Worm (Caenorhabditis elegans) whole organism, L3 larva: ENCODE data around the gene lin-29.

Experiments used
- ZK546.5 ChIP-seq: sonication (generic microtip); optimal IDR thresholded peaks from 2 replicates; lab custom pipeline; 2017; ENCODE audit warnings: missing biosample characterization, missing genetic modification characterization
- ama-1 ChIP-seq: fragments of 150-350 bp; optimal IDR thresholded peaks from 2 replicates; lab custom pipeline; 2018
- ceh-28 ChIP-seq: fragments of 150-350 bp; optimal IDR thresholded peaks from 2 replicates; lab custom pipeline; 2014; ENCODE audit warnings: missing biosample characterization, missing genetic modification reagents, missing genetic modification characterization
- ceh-82 ChIP-seq: fragments of 150-350 bp; optimal IDR thresholded peaks from 2 replicates; lab custom pipeline; 2014; ENCODE audit warnings: missing biosample characterization, missing genetic modification characterization
- ceh-9 ChIP-seq: sonication (generic microtip); optimal IDR thresholded peaks from 2 replicates; lab custom pipeline; 2018; ENCODE audit warnings: missing biosample characterization, missing genetic modification characterization
- daf-12 ChIP-seq: fragments of 150-350 bp; optimal IDR thresholded peaks from 2 replicates; lab custom pipeline; 2014; ENCODE audit warnings: missing biosample characterization, missing genetic modification reagents, missing genetic modification characterization
- egl-5 ChIP-seq: fragments of 150-350 bp; optimal IDR thresholded peaks from 2 replicates; lab custom pipeline; 2017; ENCODE audit warnings: missing biosample characterization, missing genetic modification reagents, missing genetic modification characterization, inconsistent platforms
- elt-2 ChIP-seq: sonication (generic microtip); optimal IDR thresholded peaks from 2 replicates; lab custom pipeline; 2016; ENCODE audit warnings: missing genetic modification reagents, mild to moderate bottlenecking, missing genetic modification characterization, missing compliant biosample characterization
- elt-3 ChIP-seq, 3 experiments: fragments of 150-350 bp in 1 of 3; sonication (generic microtip) in 2 of 3; optimal IDR thresholded peaks; 2 replicates in 2 of 3; 4 replicates in 1 of 3; lab custom pipeline; 2014 to 2017; ENCODE audit warnings: missing biosample characterization in 3 of 3, missing genetic modification characterization in 3 of 3
- eor-1 ChIP-seq, 2 experiments: fragments of 150-350 bp; optimal IDR thresholded peaks; 2 replicates each; lab custom pipeline; 2014 to 2018; ENCODE audit warnings: missing biosample characterization in 2 of 2, missing genetic modification characterization in 2 of 2
- fkh-10 ChIP-seq: sonication (generic microtip); optimal IDR thresholded peaks from 2 replicates; lab custom pipeline; 2017; ENCODE audit warnings: missing biosample characterization, missing genetic modification reagents, missing genetic modification characterization
- fkh-2 ChIP-seq: fragments of 150-350 bp; optimal IDR thresholded peaks from 2 replicates; lab custom pipeline; 2014; ENCODE audit warnings: missing biosample characterization, missing genetic modification reagents, missing genetic modification characterization
- fos-1 ChIP-seq: fragments of 150-350 bp; optimal IDR thresholded peaks from 2 replicates; lab custom pipeline; 2014; ENCODE audit warnings: missing biosample characterization, missing genetic modification characterization
- hmg-11 ChIP-seq: sonication (generic microtip); optimal IDR thresholded peaks from 2 replicates; lab custom pipeline; 2016; ENCODE audit warnings: missing genetic modification characterization, missing compliant biosample characterization
- jun-1 ChIP-seq: fragments of 150-350 bp; optimal IDR thresholded peaks from 2 replicates; lab custom pipeline; 2014; ENCODE audit warnings: missing biosample characterization, missing genetic modification reagents, missing genetic modification characterization
- lin-15B ChIP-seq: fragments of 150-350 bp; optimal IDR thresholded peaks from 2 replicates; lab custom pipeline; 2014; ENCODE audit warnings: missing biosample characterization, missing genetic modification characterization
- lsy-12 ChIP-seq: sonication (generic microtip); optimal IDR thresholded peaks from 2 replicates; lab custom pipeline; 2016; ENCODE audit warnings: mild to moderate bottlenecking, missing genetic modification characterization, missing compliant biosample characterization
- mdl-1 ChIP-seq: fragments of 150-350 bp; optimal IDR thresholded peaks from 2 replicates; lab custom pipeline; 2014; ENCODE audit warnings: missing biosample characterization, missing genetic modification characterization
- nfya-1 ChIP-seq: sonication (generic microtip); optimal IDR thresholded peaks from 2 replicates; lab custom pipeline; 2017; ENCODE audit warnings: missing genetic modification characterization, mild to moderate bottlenecking, missing compliant biosample characterization, antibody characterized with exemption, moderate library complexity; ENCODE audit not compliant: insufficient read depth
- nhr-11 ChIP-seq: fragments of 150-350 bp; optimal IDR thresholded peaks from 2 replicates; lab custom pipeline; 2014; ENCODE audit warnings: missing biosample characterization, missing genetic modification characterization
- nhr-12 ChIP-seq: fragments of 150-350 bp; optimal IDR thresholded peaks from 2 replicates; lab custom pipeline; 2014; ENCODE audit warnings: missing biosample characterization, missing genetic modification characterization
- nhr-23 ChIP-seq: fragments of 150-350 bp; optimal IDR thresholded peaks from 2 replicates; lab custom pipeline; 2014; ENCODE audit warnings: missing biosample characterization, missing genetic modification reagents, missing genetic modification characterization
- nhr-237 ChIP-seq: fragments of 150-350 bp; optimal IDR thresholded peaks from 2 replicates; lab custom pipeline; 2014; ENCODE audit warnings: missing biosample characterization, missing genetic modification characterization
- nhr-25 ChIP-seq: sonication (generic microtip); optimal IDR thresholded peaks from 2 replicates; lab custom pipeline; 2017; ENCODE audit warnings: missing biosample characterization, missing genetic modification characterization
- nhr-28 ChIP-seq: fragments of 150-350 bp; optimal IDR thresholded peaks from 2 replicates; lab custom pipeline; 2014; ENCODE audit warnings: missing biosample characterization, missing genetic modification characterization
- nhr-43 ChIP-seq: sonication (generic microtip); optimal IDR thresholded peaks from 2 replicates; lab custom pipeline; 2016; ENCODE audit warnings: mild to moderate bottlenecking, missing genetic modification characterization, missing compliant biosample characterization; ENCODE audit not compliant: poor library complexity, severe bottlenecking
- nhr-67 ChIP-seq: fragments of 150-350 bp; optimal IDR thresholded peaks from 2 replicates; lab custom pipeline; 2014; ENCODE audit warnings: missing biosample characterization, missing genetic modification characterization
- nhr-76 ChIP-seq: fragments of 150-350 bp; sonication (generic microtip); optimal IDR thresholded peaks from 5 replicates; lab custom pipeline; 2014; ENCODE audit warnings: missing biosample characterization, missing genetic modification characterization
- nhr-77 ChIP-seq: fragments of 150-350 bp; optimal IDR thresholded peaks from 2 replicates; lab custom pipeline; 2014; ENCODE audit warnings: missing biosample characterization, missing genetic modification characterization
- pha-4 ChIP-seq: fragments of 150-350 bp; optimal IDR thresholded peaks from 2 replicates; lab custom pipeline; 2014; ENCODE audit warnings: missing biosample characterization, missing genetic modification reagents, missing genetic modification characterization
- pqm-1 ChIP-seq: fragments of 150-350 bp; optimal IDR thresholded peaks from 2 replicates; lab custom pipeline; 2017; ENCODE audit warnings: missing biosample characterization, missing genetic modification characterization, inconsistent platforms
- sea-2 ChIP-seq: fragments of 150-350 bp; sonication (generic microtip); optimal IDR thresholded peaks from 4 replicates; lab custom pipeline; 2014; ENCODE audit warnings: missing biosample characterization, missing genetic modification reagents, missing genetic modification characterization
- skn-1 ChIP-seq: fragments of 150-350 bp; optimal IDR thresholded peaks from 2 replicates; lab custom pipeline; 2014; ENCODE audit warnings: missing biosample characterization, missing genetic modification characterization
- snpc-4 ChIP-seq: fragments of 150-350 bp; optimal IDR thresholded peaks from 2 replicates; lab custom pipeline; 2014; ENCODE audit warnings: missing biosample characterization, missing genetic modification characterization
- tbx-2 ChIP-seq: sonication (generic microtip); optimal IDR thresholded peaks from 2 replicates; lab custom pipeline; 2016; ENCODE audit warnings: mild to moderate bottlenecking, missing genetic modification characterization, missing compliant biosample characterization
- unc-39 ChIP-seq: sonication (generic microtip); optimal IDR thresholded peaks from 4 replicates; lab custom pipeline; 2017; ENCODE audit warnings: missing biosample characterization, missing genetic modification characterization
- unc-62 ChIP-seq: fragments of 150-350 bp; sonication (generic microtip); optimal IDR thresholded peaks from 4 replicates; lab custom pipeline; 2014; ENCODE audit warnings: missing biosample characterization, missing genetic modification reagents, missing genetic modification characterization
- zag-1 ChIP-seq: fragments of 150-350 bp; optimal IDR thresholded peaks from 2 replicates; lab custom pipeline; 2014; ENCODE audit warnings: missing biosample characterization, missing genetic modification characterization
- ztf-11 ChIP-seq: fragments of 150-350 bp; optimal IDR thresholded peaks from 2 replicates; lab custom pipeline; 2014; ENCODE audit warnings: missing biosample characterization, missing genetic modification characterization
- ztf-4 ChIP-seq: fragments of 150-350 bp; optimal IDR thresholded peaks from 2 replicates; lab custom pipeline; 2014; ENCODE audit warnings: missing biosample characterization, missing genetic modification characterization

Gene lin-29

ce11 chrII:11967507-11968127 lies 32.5 kb upstream of the lin-29 start, which contains the start of gene W03C9.5 (continued):
- TF ChIP-seq nhr-43 (tag; lab: Kevin White, UChicago) (peak; percentile 77), lin-15B (peak; percentile 98)

- TF ChIP-seq ama-1 (lab: Kevin White, UChicago) (peak; percentile 71), lsy-12 (tag; lab: Kevin White, UChicago) (no peak), nhr-77 (tag; lab: Kevin White, UChicago) (no peak), pha-4 (peak; percentile 1), elt-2 (tag; lab: Kevin White, UChicago) (peak; percentile 37), pqm-1 (tag; lab: Kevin White, UChicago) (peak; percentile 7)
These were observed 31.5 kb upstream of the lin-29 start, which contains the start of gene rab-7 for ce11 chrII:11966602-11967001. TSS of gene rab-7 (minus strand) at chrII:11966931.

DNA sequence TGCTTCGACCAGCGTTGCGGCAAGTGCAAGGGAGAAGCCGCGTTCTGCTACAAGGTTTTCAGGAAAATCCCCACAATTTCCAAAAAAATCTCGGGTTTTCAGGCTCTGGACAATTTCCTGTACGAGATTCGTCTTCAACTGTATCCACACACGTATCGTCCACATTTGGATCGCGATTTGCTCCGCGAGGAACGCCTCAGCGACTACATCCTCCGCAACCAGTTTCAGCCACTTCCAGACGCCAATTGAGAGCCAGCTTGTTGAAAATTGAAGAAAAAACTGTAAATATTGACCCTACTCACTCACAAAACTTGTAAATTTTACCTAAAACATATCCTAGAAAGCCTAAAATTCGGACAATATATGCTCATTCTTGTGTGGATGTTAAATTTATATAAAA lies 29.7 kb upstream of the lin-29 start:
- TF ChIP-seq nhr-28 (tag; lab: Kevin White, UChicago) (no peak), lsy-12 (tag; lab: Kevin White, UChicago) (peak; percentile 10), ama-1 (lab: Kevin White, UChicago) (peak; percentile 65)

DNA sequence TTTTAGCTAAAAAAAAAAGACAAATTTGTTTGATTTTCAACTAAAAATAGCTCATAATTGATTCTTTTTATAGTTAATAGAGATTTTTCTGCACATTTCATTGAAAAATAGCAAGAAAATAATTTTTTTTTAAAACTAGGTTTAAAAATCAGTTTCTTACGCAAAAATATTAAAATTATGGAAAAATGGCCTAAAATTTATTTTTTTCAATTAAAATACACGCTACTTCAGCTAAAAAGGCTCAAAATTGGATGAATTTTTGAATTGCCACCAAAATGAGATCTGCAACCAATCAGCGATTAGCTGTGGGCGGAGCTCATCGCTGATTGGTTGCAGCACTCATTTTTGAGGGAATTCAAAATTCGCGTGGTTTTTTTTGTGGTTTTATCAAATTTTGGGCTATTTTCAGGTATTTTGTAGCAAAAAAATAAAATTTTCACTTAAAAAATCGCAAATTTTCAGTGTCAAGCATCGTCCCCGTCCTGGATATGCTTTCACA lies 28.0 kb upstream of the lin-29 start:
- TF ChIP-seq ceh-82 (tag; lab: Kevin White, UChicago) (no peak), nfya-1 (tag; lab: Kevin White, UChicago) (peak; percentile 79)

DNA sequence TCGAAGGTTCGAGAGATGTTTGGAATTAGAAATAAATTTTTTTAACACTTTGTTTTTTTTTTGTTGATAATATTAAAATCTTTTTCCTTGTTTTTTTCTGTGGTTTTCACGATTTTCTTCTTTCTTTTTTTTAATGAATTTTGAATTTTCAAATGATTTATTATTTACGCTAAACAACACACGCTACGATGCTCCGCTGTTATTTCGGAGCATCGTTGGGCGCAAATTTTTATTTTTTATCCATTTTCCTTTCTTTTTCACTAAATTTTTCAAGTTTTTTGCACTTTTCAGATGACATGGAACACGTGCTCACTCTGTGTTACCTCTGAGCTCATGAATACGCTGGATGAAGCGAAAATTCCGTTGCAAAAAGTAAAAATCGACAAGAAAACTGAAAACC lies 26.9 kb upstream of the lin-29 start, which contains the start of the genes W03C9.1 and W03C9.2:
W03C9.1 (minus strand) TSS at position 46 of the 400 bp plus-strand sequence.
W03C9.2 (plus strand) TSS at position 286 of the 400 bp plus-strand sequence.
- TF ChIP-seq lin-15B (peak; percentile 11), eor-1 (tag; optimal IDR thresholded peaks at IDR 0.05; lab: Kevin White, UChicago) (no peak)

DNA sequence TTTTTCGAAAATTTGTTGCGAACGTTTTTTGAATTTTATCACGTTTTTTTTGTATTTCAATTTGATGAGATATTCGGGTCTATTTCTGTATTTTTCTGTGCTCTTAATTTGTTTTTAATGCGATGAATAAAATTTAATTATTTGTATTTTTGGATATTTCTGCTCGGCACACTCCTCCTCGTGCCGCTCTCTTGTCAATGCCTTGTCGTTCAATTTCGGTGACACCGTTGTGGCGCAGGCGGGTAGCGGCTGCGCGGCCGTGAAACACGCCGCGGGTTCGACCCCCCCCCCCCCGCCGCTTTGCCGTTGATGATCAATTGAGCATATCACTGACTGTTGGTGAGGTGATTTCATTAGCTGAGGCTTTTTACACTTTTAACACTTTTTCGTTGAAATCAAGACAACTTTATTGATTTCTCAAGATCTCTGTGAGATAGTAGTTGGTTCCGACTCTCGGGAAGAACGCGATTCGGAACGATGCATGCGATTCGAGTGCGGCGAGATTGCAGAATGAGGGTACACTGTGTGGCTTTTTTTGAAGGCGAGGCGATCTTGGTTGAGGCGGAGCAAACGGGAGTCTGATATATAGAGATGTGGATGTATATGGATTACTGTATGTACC lies 25.6 kb upstream of the lin-29 start:
- TF ChIP-seq tbx-2 (peak; percentile 80), nhr-237 (tag; lab: Kevin White, UChicago) (no peak), nhr-25 (tag; lab: Kevin White, UChicago) (no peak), pha-4 (peak; percentile 73), elt-3 (tag; optimal IDR thresholded peaks at IDR 0.05; lab: Kevin White, UChicago) (peak in 1 of 3 experiments; percentile 31), nhr-77 (tag; lab: Kevin White, UChicago) (no peak), egl-5 (no peak), nhr-12 (no peak), fos-1 (tag; lab: Kevin White, UChicago) (no peak), fkh-2 (tag; lab: Kevin White, UChicago) (no peak), ceh-28 (peak; percentile 36), jun-1 (tag; lab: Kevin White, UChicago) (peak; percentile 27), pqm-1 (tag; lab: Kevin White, UChicago) (no peak), skn-1 (tag; lab: Kevin White, UChicago) (no peak), zag-1 (tag; lab: Kevin White, UChicago) (no peak), nhr-23 (tag; lab: Kevin White, UChicago) (peak; percentile 12), eor-1 (tag; optimal IDR thresholded peaks at IDR 0.05; lab: Kevin White, UChicago) (no peak), lsy-12 (tag; lab: Kevin White, UChicago) (peak; percentile 88), unc-62 (no peak), nhr-76 (peak; percentile 15), ZK546.5 (tag; lab: Kevin White, UChicago) (no peak), mdl-1 (tag; lab: Kevin White, UChicago) (no peak), daf-12 (no peak), ztf-11 (tag; lab: Kevin White, UChicago) (no peak), ceh-82 (tag; lab: Kevin White, UChicago) (peak; percentile 36), hmg-11 (tag; lab: Kevin White, UChicago) (peak; percentile 93), sea-2 (GFP tag; lab: Kevin White, UChicago) (peak; percentile 66), snpc-4 (tag; lab: Kevin White, UChicago) (peak; percentile 38), ztf-4 (tag; lab: Kevin White, UChicago) (peak; percentile 22), nhr-11 (tag; lab: Kevin White, UChicago) (no peak), unc-39 (no peak), nhr-67 (tag; lab: Kevin White, UChicago) (no peak), ceh-9 (no peak), fkh-10 (GFP tag; lab: Kevin White, UChicago) (no peak)
